Fruit fly (Drosophila melanogaster) whole organism, embryonic: Measurements from ENCODE around the gene CG17982.
A peak's percentile ranks its signal among the peaks of the same experiment; 100 is the strongest.

Experiments used
- Adf1 ChIP-seq: fragments of 200-800 bp; sonication (Bioruptor generic); IDR thresholded peaks from 2 replicates; pipeline ENCODE4 v1.3.6; 2022; ENCODE audit warnings: missing biosample characterization, missing genetic modification characterization
- B-H2 ChIP-seq: fragments of 200-800 bp; sonication (Bioruptor generic); optimal IDR thresholded peaks from 2 replicates; lab custom pipeline; 2018; ENCODE audit warnings: missing biosample characterization, mild to moderate bottlenecking, missing genetic modification characterization
- CG10321 ChIP-seq: fragments of 200-800 bp; sonication (Bioruptor generic); IDR thresholded peaks from 2 replicates; pipeline ENCODE4 v1.3.6; 2022; ENCODE audit warnings: missing biosample characterization, missing genetic modification characterization
- CG11456 ChIP-seq: fragments of 200-800 bp; sonication (Bioruptor generic); IDR thresholded peaks from 3 replicates; pipeline ENCODE4 v1.3.6; 2022; ENCODE audit warnings: missing biosample characterization, missing genetic modification characterization
- CG12744 ChIP-seq: fragments of 200-800 bp; sonication (Bioruptor generic); optimal IDR thresholded peaks from 2 replicates; lab custom pipeline; 2016; ENCODE audit warnings: missing biosample characterization, missing genetic modification characterization
- CG13287 ChIP-seq: fragments of 200-800 bp; sonication (Bioruptor generic); IDR thresholded peaks from 2 replicates; pipeline ENCODE4 v1.3.6; 2022; ENCODE audit warnings: missing biosample characterization, missing genetic modification characterization; ENCODE audit not compliant: partially characterized antibody
- CG14441 ChIP-seq: fragments of 200-800 bp; sonication (Bioruptor generic); IDR thresholded peaks from 2 replicates; pipeline ENCODE4 v1.3.6; 2022; ENCODE audit warnings: missing biosample characterization, missing genetic modification characterization
- CG14860 ChIP-seq: fragments of 200-800 bp; sonication (Bioruptor generic); IDR thresholded peaks from 3 replicates; pipeline ENCODE4 v1.3.6; 2022; ENCODE audit warnings: missing biosample characterization, missing genetic modification characterization; ENCODE audit not compliant: partially characterized antibody
- CG15269 ChIP-seq: fragments of 200-800 bp; sonication (Bioruptor generic); optimal IDR thresholded peaks from 2 replicates; lab custom pipeline; 2018; ENCODE audit warnings: missing biosample characterization, mild to moderate bottlenecking, missing genetic modification characterization, moderate library complexity
- CG17328 ChIP-seq: fragments of 200-800 bp; sonication (Bioruptor generic); IDR thresholded peaks from 2 replicates; pipeline ENCODE4 v1.3.6; 2022; ENCODE audit warnings: missing biosample characterization, missing genetic modification characterization
- CG17385 ChIP-seq: fragments of 200-800 bp; sonication (Bioruptor generic); optimal IDR thresholded peaks from 3 replicates; lab custom pipeline; 2018; ENCODE audit warnings: missing biosample characterization, mild to moderate bottlenecking, missing genetic modification characterization
- CG18599 ChIP-seq: fragments of 200-800 bp; sonication (Bioruptor generic); optimal IDR thresholded peaks from 3 replicates; lab custom pipeline; 2017; ENCODE audit warnings: missing biosample characterization, missing genetic modification characterization, mild to moderate bottlenecking, moderate library complexity, missing genetic modification reagents
- CG18764 ChIP-seq: fragments of 200-800 bp; sonication (Bioruptor generic); optimal IDR thresholded peaks from 3 replicates; lab custom pipeline; 2016; ENCODE audit warnings: missing biosample characterization, missing genetic modification characterization
- CG3065 ChIP-seq: fragments of 200-800 bp; sonication (Bioruptor generic); optimal IDR thresholded peaks from 2 replicates; lab custom pipeline; 2016; ENCODE audit warnings: missing biosample characterization, missing genetic modification characterization
- CG33213 ChIP-seq: fragments of 200-800 bp; sonication (Bioruptor generic); optimal IDR thresholded peaks from 3 replicates; lab custom pipeline; 2016; ENCODE audit warnings: missing biosample characterization, missing genetic modification characterization
- CG34422 ChIP-seq: fragments of 200-800 bp; sonication (Bioruptor generic); IDR thresholded peaks from 3 replicates; pipeline ENCODE4 v1.3.6; 2022; ENCODE audit warnings: missing biosample characterization, missing genetic modification characterization
- CG5180 ChIP-seq: fragments of 200-800 bp; sonication (Bioruptor generic); optimal IDR thresholded peaks from 3 replicates; lab custom pipeline; 2017; ENCODE audit warnings: missing biosample characterization, missing genetic modification characterization, mild to moderate bottlenecking, moderate library complexity, missing genetic modification reagents
- CG6654 ChIP-seq: fragments of 200-800 bp; sonication (Bioruptor generic); optimal IDR thresholded peaks from 2 replicates; lab custom pipeline; 2017; ENCODE audit warnings: missing biosample characterization, mild to moderate bottlenecking, missing genetic modification characterization
- CG7987 ChIP-seq: fragments of 200-800 bp; sonication (Bioruptor generic); optimal IDR thresholded peaks from 2 replicates; lab custom pipeline; 2018; ENCODE audit warnings: missing biosample characterization, mild to moderate bottlenecking, missing genetic modification characterization, moderate library complexity
- CG9817 ChIP-seq: fragments of 200-800 bp; sonication (Bioruptor generic); optimal IDR thresholded peaks from 2 replicates; lab custom pipeline; 2018; ENCODE audit warnings: missing biosample characterization, mild to moderate bottlenecking, missing genetic modification characterization, moderate library complexity
- CkIIα-i1 ChIP-seq: fragments of 200-800 bp; sonication (Bioruptor generic); IDR thresholded peaks from 2 replicates; pipeline ENCODE4 v1.3.6; 2022; ENCODE audit warnings: missing biosample characterization, missing genetic modification characterization
- Dad ChIP-seq: fragments of 200-800 bp; sonication (Bioruptor generic); optimal IDR thresholded peaks from 3 replicates; lab custom pipeline; 2016; ENCODE audit warnings: missing biosample characterization, missing genetic modification characterization
- Dll ChIP-seq: fragments of 200-800 bp; sonication (Bioruptor generic); IDR thresholded peaks from 4 replicates; pipeline ENCODE4 v1.3.6; 2022; ENCODE audit warnings: missing biosample characterization, missing genetic modification characterization; ENCODE audit not compliant: partially characterized antibody
- Drgx ChIP-seq: fragments of 200-800 bp; sonication (Bioruptor generic); IDR thresholded peaks from 2 replicates; pipeline ENCODE4 v1.3.6; 2022; ENCODE audit warnings: missing biosample characterization, missing genetic modification characterization
- ERR ChIP-seq: fragments of 200-800 bp; sonication (Bioruptor generic); optimal IDR thresholded peaks from 2 replicates; lab custom pipeline; 2016; ENCODE audit warnings: missing biosample characterization, missing genetic modification characterization
- Ets97D ChIP-seq: fragments of 200-800 bp; sonication (Bioruptor generic); optimal IDR thresholded peaks from 3 replicates; lab custom pipeline; 2016; ENCODE audit warnings: missing biosample characterization, missing genetic modification characterization
- H15 ChIP-seq: fragments of 200-800 bp; sonication (Bioruptor generic); IDR thresholded peaks from 3 replicates; pipeline ENCODE4 v1.3.6; 2022; ENCODE audit warnings: missing biosample characterization, missing genetic modification characterization
- HLH54F ChIP-seq: fragments of 200-800 bp; sonication (Bioruptor generic); optimal IDR thresholded peaks from 3 replicates; lab custom pipeline; 2016; ENCODE audit warnings: missing biosample characterization, missing genetic modification characterization
- HmgZ ChIP-seq: fragments of 200-800 bp; sonication (Bioruptor generic); optimal IDR thresholded peaks from 2 replicates; lab custom pipeline; 2018; ENCODE audit warnings: missing biosample characterization, mild to moderate bottlenecking, missing genetic modification characterization
- Ravus ChIP-seq: fragments of 200-800 bp; sonication (Bioruptor generic); IDR thresholded peaks from 2 replicates; pipeline ENCODE4 v1.3.6; 2022; ENCODE audit warnings: missing biosample characterization, missing genetic modification characterization
- Trl ChIP-seq, 3 experiments: fragments of >200 bp in 2 of 3; fragments of 200-800 bp in 1 of 3; sonication (Bioruptor generic) in 1 of 3; optimal IDR thresholded peaks; 2 replicates in 1 of 3; 3 replicates in 2 of 3; lab custom pipeline; 2016 to 2017; ENCODE audit warnings: missing biosample characterization in 1 of 3, missing genetic modification characterization in 1 of 3
- Usf ChIP-seq: fragments of 200-800 bp; sonication (Bioruptor generic); optimal IDR thresholded peaks from 2 replicates; lab custom pipeline; 2017; ENCODE audit warnings: missing genotype, missing biosample characterization, missing genetic modification characterization
- YL-1 ChIP-seq: fragments of 200-800 bp; sonication (Bioruptor generic); optimal IDR thresholded peaks from 3 replicates; lab custom pipeline; 2017; ENCODE audit warnings: missing biosample characterization, mild to moderate bottlenecking, missing genetic modification characterization
- ac ChIP-seq: fragments of 200-800 bp; sonication (Bioruptor generic); optimal IDR thresholded peaks from 3 replicates; lab custom pipeline; 2017; ENCODE audit warnings: missing biosample characterization, mild to moderate bottlenecking, missing genetic modification characterization
- ap ChIP-seq: fragments of 200-800 bp; sonication (Bioruptor generic); IDR thresholded peaks from 2 replicates; pipeline ENCODE4 v1.3.6; 2022; ENCODE audit warnings: missing biosample characterization, missing genetic modification characterization
- ase ChIP-seq: fragments of 200-800 bp; sonication (Bioruptor generic); IDR thresholded peaks from 3 replicates; pipeline ENCODE4 v1.3.6; 2022; ENCODE audit warnings: missing biosample characterization, missing genetic modification characterization
- cas ChIP-seq: fragments of 200-800 bp; sonication (Bioruptor generic); IDR thresholded peaks from 2 replicates; pipeline ENCODE4 v1.3.6; 2022; ENCODE audit warnings: missing biosample characterization, missing genetic modification characterization
- dmrt99B ChIP-seq: fragments of 200-800 bp; sonication (Bioruptor generic); optimal IDR thresholded peaks from 2 replicates; lab custom pipeline; 2018; ENCODE audit warnings: missing biosample characterization, mild to moderate bottlenecking, missing genetic modification characterization, moderate library complexity
- ftz-f1 ChIP-seq: fragments of 200-800 bp; sonication (Bioruptor generic); optimal IDR thresholded peaks from 2 replicates; lab custom pipeline; 2016; ENCODE audit warnings: missing biosample characterization, missing genetic modification characterization
- grn ChIP-seq: fragments of 200-800 bp; sonication (Bioruptor generic); optimal IDR thresholded peaks from 3 replicates; lab custom pipeline; 2017; ENCODE audit warnings: missing biosample characterization, missing genetic modification characterization
- gt ChIP-seq: fragments of 200-800 bp; sonication (Bioruptor generic); IDR thresholded peaks from 2 replicates; pipeline ENCODE4 v1.3.6; 2022; ENCODE audit warnings: missing biosample characterization, missing genetic modification characterization
- nerfin-1 ChIP-seq: fragments of 200-800 bp; sonication (Bioruptor generic); optimal IDR thresholded peaks from 3 replicates; lab custom pipeline; 2019; ENCODE audit warnings: missing biosample characterization, mild to moderate bottlenecking, missing genetic modification characterization, moderate library complexity
- oc ChIP-seq: fragments of 200-800 bp; sonication (Bioruptor generic); optimal IDR thresholded peaks from 2 replicates; lab custom pipeline; 2018; ENCODE audit warnings: missing biosample characterization, mild to moderate bottlenecking, missing genetic modification characterization, moderate library complexity
- onecut ChIP-seq: fragments of 200-800 bp; sonication (Bioruptor generic); IDR thresholded peaks from 2 replicates; pipeline ENCODE4 v1.3.6; 2022; ENCODE audit warnings: missing biosample characterization, missing genetic modification characterization
- salm ChIP-seq: fragments of 200-800 bp; sonication (Bioruptor generic); optimal IDR thresholded peaks from 2 replicates; lab custom pipeline; 2018; ENCODE audit warnings: missing biosample characterization, mild to moderate bottlenecking, missing genetic modification characterization
- sd ChIP-seq: fragments of 200-800 bp; sonication (Bioruptor generic); optimal IDR thresholded peaks from 3 replicates; lab custom pipeline; 2018; ENCODE audit warnings: missing biosample characterization, mild to moderate bottlenecking, missing genetic modification characterization, moderate library complexity
- sisA ChIP-seq: fragments of 200-800 bp; sonication (Bioruptor generic); IDR thresholded peaks from 2 replicates; pipeline ENCODE4 v1.3.6; 2022; ENCODE audit warnings: missing biosample characterization, missing genetic modification characterization
- unc-4 ChIP-seq: fragments of 200-800 bp; sonication (Bioruptor generic); IDR thresholded peaks from 2 replicates; pipeline ENCODE4 v1.3.6; 2022; ENCODE audit warnings: missing biosample characterization, missing genetic modification characterization; ENCODE audit not compliant: partially characterized antibody
- vvl ChIP-seq: fragments of 200-800 bp; sonication (Bioruptor generic); IDR thresholded peaks from 2 replicates; pipeline ENCODE4 v1.3.6; 2022; ENCODE audit warnings: missing biosample characterization, missing genetic modification characterization

The CG17982 gene

DNA sequence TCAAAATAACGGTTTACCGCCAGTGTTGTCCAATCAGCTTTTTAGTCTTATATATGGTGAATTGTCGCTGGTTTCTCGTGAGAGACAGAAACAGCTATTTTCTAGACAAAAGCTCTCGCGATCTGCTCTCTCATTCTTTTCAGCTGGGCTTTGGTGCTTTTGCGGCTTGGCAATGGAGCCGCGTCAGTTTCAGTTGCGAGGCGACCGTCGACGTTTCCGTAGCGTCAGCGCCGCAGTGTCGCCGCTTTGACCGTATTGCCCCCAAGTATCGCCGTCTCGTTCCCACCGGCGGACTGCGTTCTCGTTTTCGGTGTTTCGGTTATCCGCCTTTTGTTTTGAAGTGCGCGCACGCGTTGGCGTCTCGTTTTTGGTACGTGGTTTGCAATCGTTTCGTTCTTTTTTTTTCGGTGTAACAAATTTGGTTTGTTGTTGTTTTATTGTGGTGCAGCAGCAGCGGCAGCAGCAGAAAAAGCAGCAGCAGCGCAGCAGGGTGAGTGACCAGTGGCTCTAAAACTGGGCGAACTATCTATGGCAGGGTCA lies 49.5 kb upstream of the CG17982 start (continued):
- peak; percentile 43 for TF ChIP-seq CG18599
- TF ChIP-seq sd (tag; lab: Kevin White, UChicago) = peak; percentile 42
- no peak for TF ChIP-seq ap (GFP tag; lab: Robert Waterston, UW)
- no peak for TF ChIP-seq CG9817 (tag; lab: Kevin White, UChicago)
- 0 out of 2 replicates have a peak, but pooled peaks have one; percentile 30 for TF ChIP-seq cas (GFP tag; lab: Robert Waterston, UW)
- no peak for TF ChIP-seq Ets97D (GFP tag; lab: Kevin White, UChicago)
- TF ChIP-seq CG34422 = peak; percentile 58; the same call in 1 of the 3 replicates
- TF ChIP-seq CG3065 (GFP tag; lab: Kevin White, UChicago) = no peak
- TF ChIP-seq CG15269 = no peak
- peak; percentile 94 for TF ChIP-seq CG6654 (GFP tag; lab: Kevin White, UChicago)
- TF ChIP-seq CG11456 = peak; percentile 70; the same call in 2 of the 3 replicates
- peak; percentile 27; the same call in 1 of the 2 replicates for TF ChIP-seq Drgx (GFP tag; lab: Robert Waterston, UW)
- TF ChIP-seq Trl (optimal IDR thresholded peaks at IDR 0.05; lab: Kevin White, UChicago) = peak; percentile 28 to 58
- no peak for TF ChIP-seq Trl (GFP tag; optimal IDR thresholded peaks at IDR 0.05; lab: Kevin White, UChicago)
- no peak for TF ChIP-seq Dad (GFP tag; lab: Kevin White, UChicago)
- TF ChIP-seq sisA (GFP tag; lab: Robert Waterston, UW) = no peak
- no peak for TF ChIP-seq B-H2
- no peak for TF ChIP-seq salm (tag; lab: Kevin White, UChicago)
- TF ChIP-seq ac (GFP tag; lab: Kevin White, UChicago) = no peak
- TF ChIP-seq HLH54F (GFP tag; lab: Kevin White, UChicago) = no peak
- TF ChIP-seq nerfin-1 (tag; lab: Kevin White, UChicago) = no peak
- TF ChIP-seq oc (tag; lab: Kevin White, UChicago) = no peak
- peak; percentile 27 for TF ChIP-seq ERR (GFP tag; lab: Kevin White, UChicago)
- TF ChIP-seq CG14441 (GFP tag; lab: Robert Waterston, UW) = peak; percentile 45
- peak; percentile 34; the same call in 1 of the 2 replicates for TF ChIP-seq CG13287
- TF ChIP-seq ftz-f1 (GFP tag; lab: Kevin White, UChicago) = peak; percentile 63
- TF ChIP-seq CG5180 (GFP tag; lab: Kevin White, UChicago) = no peak
- TF ChIP-seq unc-4 (GFP tag; lab: Robert Waterston, UW) = peak; percentile 21; the same call in 1 of the 2 replicates
- TF ChIP-seq Adf1 = peak; percentile 88
- no peak for TF ChIP-seq CG18764 (GFP tag; lab: Kevin White, UChicago)
- TF ChIP-seq CG17385 (GFP tag; lab: Kevin White, UChicago) = no peak
- no peak for TF ChIP-seq Usf (GFP tag; lab: Kevin White, UChicago)
- TF ChIP-seq vvl (GFP tag; lab: Robert Waterston, UW) = peak; percentile 51; the same call in 1 of the 2 replicates
- no peak for TF ChIP-seq gt
- peak; percentile 48; the same call in 1 of the 2 replicates for TF ChIP-seq onecut (GFP tag; lab: Robert Waterston, UW)
- no peak for TF ChIP-seq YL-1 (GFP tag; lab: Kevin White, UChicago)
- peak; percentile 19 for TF ChIP-seq HmgZ
- TF ChIP-seq CG7987 (GFP tag; lab: Kevin White, UChicago) = peak; percentile 34
- no peak for TF ChIP-seq dmrt99B (tag; lab: Kevin White, UChicago)
- no peak for TF ChIP-seq Ravus (GFP tag; lab: Robert Waterston, UW)
- TF ChIP-seq CG12744 (GFP tag; lab: Kevin White, UChicago) = no peak
- no peak for TF ChIP-seq CG14860 (GFP tag; lab: Robert Waterston, UW)
- TF ChIP-seq H15 = 0 out of 3 replicates have a peak, but pooled peaks have one; percentile 24
- TF ChIP-seq CG17328 (GFP tag; lab: Robert Waterston, UW) = peak; percentile 34; the same call in 1 of the 2 replicates
- no peak for TF ChIP-seq CG33213 (GFP tag; lab: Kevin White, UChicago)
- no peak for TF ChIP-seq Dll (GFP tag; lab: Robert Waterston, UW)
- TF ChIP-seq ase = 0 out of 3 replicates have a peak, but pooled peaks have one; percentile 19
- no peak; the same call in 1 of the 2 replicates for TF ChIP-seq CkIIα-i1 (GFP tag; lab: Robert Waterston, UW)
- no peak for TF ChIP-seq grn (GFP tag; lab: Kevin White, UChicago)
- peak; percentile 68; the same call in 1 of the 2 replicates for TF ChIP-seq CG10321 (GFP tag; lab: Robert Waterston, UW)
